Worm (Caenorhabditis elegans): Measurements from ENCODE around the gene sft-4.

The sft-4 gene

ce11 chrX:5818176-5818575, 37.7 kb upstream of the sft-4 start:
- TF ChIP-seq hlh-11 (tag; optimal IDR thresholded peaks at IDR 0.05) (peak; percentile 62), T26A8.4 (GFP tag; IDR thresholded peaks at IDR 0.05) (no peak), spr-3 (GFP tag; optimal IDR thresholded peaks at IDR 0.05) (no peak), madf-9 (GFP tag; conservative IDR thresholded peaks at IDR 0.05) (0 out of 2 replicates have a peak, but pooled peaks have one; percentile 14), ZK546.5 (tag; optimal IDR thresholded peaks at IDR 0.05) (no peak), lin-39 (tag; optimal IDR thresholded peaks at IDR 0.05) (no peak), set-16 (GFP tag; IDR thresholded peaks at IDR 0.05) (peak; percentile 91), daf-8 (GFP tag; IDR thresholded peaks at IDR 0.05) (no peak), lim-7 (GFP tag; IDR thresholded peaks at IDR 0.05) (no peak), mxl-3 (GFP tag; optimal IDR thresholded peaks at IDR 0.05) (peak; percentile 73), hlh-30 (tag; optimal IDR thresholded peaks at IDR 0.05; ENCODE audit: insufficient read depth) (peak; percentile 35), mdl-1 (tag; optimal IDR thresholded peaks at IDR 0.05) (peak in 1 of 2 experiments; percentile 58), fos-1 (tag; optimal IDR thresholded peaks at IDR 0.05) (no peak), mxl-2 (GFP tag; conservative IDR thresholded peaks at IDR 0.05) (no peak), ceh-32 (tag; optimal IDR thresholded peaks at IDR 0.05; ENCODE audit: poor library complexity) (no peak), dmd-8 (GFP tag; IDR thresholded peaks at IDR 0.05) (no peak), ceh-20 (GFP tag; IDR thresholded peaks at IDR 0.05) (no peak)

ce11 chrX:5817078-5817477, 36.6 kb upstream of the sft-4 start:
- TF ChIP-seq madf-5 (GFP tag; IDR thresholded peaks at IDR 0.05): no peak
- no peak for TF ChIP-seq nhr-41 (GFP tag; IDR thresholded peaks at IDR 0.05)
- TF ChIP-seq fos-1 (tag; optimal IDR thresholded peaks at IDR 0.05): no peak

- TF ChIP-seq rbr-2 (tag; optimal IDR thresholded peaks at IDR 0.05) (peak; percentile 38), F37D6.2 (tag; optimal IDR thresholded peaks at IDR 0.05) (peak; percentile 29), hmg-1.1 (GFP tag; IDR thresholded peaks at IDR 0.05) (peak; percentile 52), attf-4 (tag; optimal IDR thresholded peaks at IDR 0.05) (no peak), lsy-2 (tag; optimal IDR thresholded peaks at IDR 0.05) (peak in 1 of 2 experiments; percentile 34), hif-1 (tag; optimal IDR thresholded peaks at IDR 0.05) (no peak), saeg-2 (GFP tag; IDR thresholded peaks at IDR 0.05) (0 out of 2 replicates have a peak, but pooled peaks have one; percentile 20), hlh-11 (tag; optimal IDR thresholded peaks at IDR 0.05) (peak; percentile 3), mep-1 (tag; optimal IDR thresholded peaks at IDR 0.05) (peak; percentile 31), set-16 (GFP tag; IDR thresholded peaks at IDR 0.05) (peak; percentile 63), T20F7.1 (GFP tag; optimal IDR thresholded peaks at IDR 0.05) (no peak), ctbp-1 (GFP tag; IDR thresholded peaks at IDR 0.05) (0 out of 2 replicates have a peak, but pooled peaks have one; percentile 7), vab-7 (GFP tag; IDR thresholded peaks at IDR 0.05) (peak; percentile 55), ceh-28 (tag; optimal IDR thresholded peaks at IDR 0.05) (no peak), spr-1 (tag; optimal IDR thresholded peaks at IDR 0.05) (no peak)
These were observed 35.8 kb upstream of the sft-4 start for ce11 chrX:5816346-5816745.

ce11 chrX:5815343-5815742, 34.8 kb upstream of the sft-4 start:
- TF ChIP-seq unc-62 (GFP tag; optimal IDR thresholded peaks at IDR 0.05 in 1 of 2): peak in 1 of 2 experiments; percentile 11
- no peak for TF ChIP-seq unc-62 (tag; optimal IDR thresholded peaks at IDR 0.05)
- no peak for TF ChIP-seq nhr-42 (GFP tag; IDR thresholded peaks at IDR 0.05)
- no peak for TF ChIP-seq zag-1 (tag; optimal IDR thresholded peaks at IDR 0.05)
- TF ChIP-seq daf-16 (GFP tag; optimal IDR thresholded peaks at IDR 0.05): peak in 1 of 2 experiments; percentile 88
- no peak for TF ChIP-seq daf-16 (tag; optimal IDR thresholded peaks at IDR 0.05)
- TF ChIP-seq hlh-11 (tag; optimal IDR thresholded peaks at IDR 0.05): peak; percentile 44
- TF ChIP-seq daf-19 (GFP tag; conservative IDR thresholded peaks at IDR 0.05): 0 out of 2 replicates have a peak, but pooled peaks have one; percentile 27
- no peak for TF ChIP-seq tag-97 (GFP tag; IDR thresholded peaks at IDR 0.05)
